Worm (Caenorhabditis elegans) whole organism, L4/young adult: ENCODE measurements around the gene dod-22.

ENCODE experiments used
- W03F9.2 ChIP-seq: fragments of 150-350 bp; optimal IDR thresholded peaks from 2 replicates; lab custom pipeline; 2014; ENCODE audit warnings: missing biosample characterization, missing genetic modification characterization
- him-1 ChIP-seq: sonication (generic microtip); optimal IDR thresholded peaks from 2 replicates; lab custom pipeline; 2016; ENCODE audit warnings: missing genotype, missing genetic modification reagents, missing genetic modification characterization, missing compliant biosample characterization

DNA sequence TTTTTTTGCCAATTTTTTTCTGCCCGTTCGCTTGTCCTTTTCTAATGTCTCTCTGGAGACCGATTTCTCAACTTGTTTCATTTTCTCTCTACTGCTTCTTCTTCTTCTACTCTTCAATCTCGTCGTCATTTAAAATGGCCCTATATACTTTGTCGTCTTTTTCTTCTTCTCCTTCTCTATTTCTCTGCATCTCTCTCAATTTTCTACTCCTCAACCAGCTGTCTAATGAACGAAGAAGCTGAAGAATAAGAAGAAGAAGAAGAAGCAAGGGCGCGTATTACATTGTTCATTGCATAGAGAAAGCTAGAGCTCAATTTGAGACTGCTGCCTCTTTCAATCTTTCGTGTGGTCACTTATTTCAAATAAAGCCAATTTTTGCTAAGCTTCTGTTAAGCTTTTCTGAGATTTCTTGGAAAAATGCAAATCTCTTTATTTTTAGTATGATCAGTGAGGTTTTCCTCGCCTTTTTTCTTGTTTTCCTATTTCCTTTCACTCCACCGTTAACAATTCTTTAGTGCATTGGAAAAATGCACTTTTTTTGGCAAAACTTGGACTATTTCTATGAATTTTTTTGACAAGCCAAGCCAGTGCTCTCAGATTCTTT, 50.7 kb downstream of the dod-22 start:
- no peak for TF ChIP-seq W03F9.2 (tag; lab: Kevin White, UChicago)
- TF ChIP-seq him-1 (tag; lab: Kevin White, UChicago) = peak; percentile 10
